Fruit fly (Drosophila melanogaster): Measurements from ENCODE around the gene Kif19A.
A peak's percentile ranks its signal among the peaks of the same experiment; 100 is the strongest.

The Kif19A gene

dm6 chr3R:14088887-14089567, 29.2 kb downstream of the Kif19A start, which contains the start of gene Npc2b (continued):
- TF ChIP-seq Atf-2 (GFP tag; optimal IDR thresholded peaks at IDR 0.05) = peak; percentile 34
- no peak for TF ChIP-seq CG11723 (GFP tag; optimal IDR thresholded peaks at IDR 0.05)
- peak; percentile 43 for TF ChIP-seq CG4617 (GFP tag; optimal IDR thresholded peaks at IDR 0.05; ENCODE audit: borderline replicate concordance)
- no peak for TF ChIP-seq CG7745 (tag; optimal IDR thresholded peaks at IDR 0.05)
- no peak for TF ChIP-seq chm (GFP tag; IDR thresholded peaks at IDR 0.05)
- TF ChIP-seq CG13624 (GFP tag; optimal IDR thresholded peaks at IDR 0.05) = peak; percentile 63
- TF ChIP-seq chif (GFP tag; optimal IDR thresholded peaks at IDR 0.05) = peak; percentile 66 to 69
- TF ChIP-seq mld (GFP tag; IDR thresholded peaks at IDR 0.05; ENCODE audit: partially characterized antibody) = no peak
- TF ChIP-seq Sox102F (GFP tag; optimal IDR thresholded peaks at IDR 0.05) = peak; percentile 62
- peak; percentile 20 for TF ChIP-seq Dad (GFP tag; optimal IDR thresholded peaks at IDR 0.05)
- no peak for TF ChIP-seq lov (optimal IDR thresholded peaks at IDR 0.05)
- TF ChIP-seq lov (GFP tag; IDR thresholded peaks at IDR 0.05) = 0 out of 3 replicates have a peak, but pooled peaks have one; percentile 3
- TF ChIP-seq CG12942 (GFP tag; optimal IDR thresholded peaks at IDR 0.05) = peak; percentile 30
- TF ChIP-seq ems (GFP tag; optimal IDR thresholded peaks at IDR 0.05) = peak; percentile 45
- TF ChIP-seq HmgD (GFP tag; optimal IDR thresholded peaks at IDR 0.05) = peak; percentile 6
- no peak for TF ChIP-seq CG8281 (tag; optimal IDR thresholded peaks at IDR 0.05)
- TF ChIP-seq zfh2 (GFP tag; optimal IDR thresholded peaks at IDR 0.05) = peak; percentile 34
- TF ChIP-seq Deaf1 (tag; optimal IDR thresholded peaks at IDR 0.05) = peak; percentile 23
- TF ChIP-seq CG14441 (GFP tag; IDR thresholded peaks at IDR 0.05) = peak; percentile 20; the same call in 1 of the 2 replicates
- peak; percentile 43 for TF ChIP-seq Camta (GFP tag; optimal IDR thresholded peaks at IDR 0.05)
- no peak for TF ChIP-seq CG15073 (GFP tag; optimal IDR thresholded peaks at IDR 0.05)
- TF ChIP-seq CG12659 (GFP tag; optimal IDR thresholded peaks at IDR 0.05) = peak; percentile 34
- peak; percentile 3 for TF ChIP-seq kni (GFP tag; optimal IDR thresholded peaks at IDR 0.05)
- no peak for TF ChIP-seq HLH4C (GFP tag; IDR thresholded peaks at IDR 0.05; ENCODE audit: partially characterized antibody)
- TF ChIP-seq lmd (GFP tag; IDR thresholded peaks at IDR 0.05) = peak; percentile 40; the same call in 1 of the 2 replicates
- no peak for TF ChIP-seq Doc3 (GFP tag; IDR thresholded peaks at IDR 0.05; ENCODE audit: partially characterized antibody)
- no peak for TF ChIP-seq gce (GFP tag; IDR thresholded peaks at IDR 0.05)
- TF ChIP-seq bbx (GFP tag; IDR thresholded peaks at IDR 0.05; ENCODE audit: partially characterized antibody) = peak; percentile 53; the same call in 1 of the 2 replicates
- TF ChIP-seq tx (GFP tag; optimal IDR thresholded peaks at IDR 0.05) = peak; percentile 15
- TF ChIP-seq twi (tag; optimal IDR thresholded peaks at IDR 0.05) = peak; percentile 2
- TF ChIP-seq danr (GFP tag; IDR thresholded peaks at IDR 0.05) = 0 out of 2 replicates have a peak, but pooled peaks have one; percentile 38
- peak; percentile 7 for TF ChIP-seq Six4 (GFP tag; optimal IDR thresholded peaks at IDR 0.05)
- no peak for TF ChIP-seq CG30020 (tag; optimal IDR thresholded peaks at IDR 0.05)
- no peak for TF ChIP-seq hb (GFP tag; IDR thresholded peaks at IDR 0.05; ENCODE audit: partially characterized antibody)
- no peak for TF ChIP-seq mirr (GFP tag; optimal IDR thresholded peaks at IDR 0.05)
- peak; percentile 68 for TF ChIP-seq CG12391 (tag; optimal IDR thresholded peaks at IDR 0.05)
- TF ChIP-seq Rfx (GFP tag; IDR thresholded peaks at IDR 0.05) = peak; percentile 80
- TF ChIP-seq klu (GFP tag; IDR thresholded peaks at IDR 0.05) = 0 out of 2 replicates have a peak, but pooled peaks have one; percentile 14
- TF ChIP-seq ci (GFP tag; IDR thresholded peaks at IDR 0.05) = peak; percentile 55; the same call in 2 of the 3 replicates
- no peak for TF ChIP-seq ro (GFP tag; IDR thresholded peaks at IDR 0.05)
- TF ChIP-seq ftz-f1 (GFP tag; optimal IDR thresholded peaks at IDR 0.05) = no peak
- TF ChIP-seq MBD-R2 (GFP tag; IDR thresholded peaks at IDR 0.05) = no peak
- TF ChIP-seq CG30431 (GFP tag; optimal IDR thresholded peaks at IDR 0.05) = no peak
- no peak for TF ChIP-seq da (GFP tag; optimal IDR thresholded peaks at IDR 0.05)
- no peak for TF ChIP-seq salm (tag; optimal IDR thresholded peaks at IDR 0.05)
- no peak for TF ChIP-seq CG3995 (GFP tag; optimal IDR thresholded peaks at IDR 0.05)
- no peak for TF ChIP-seq CG1792 (GFP tag; optimal IDR thresholded peaks at IDR 0.05)
- TF ChIP-seq NFAT (GFP tag; IDR thresholded peaks at IDR 0.05) = peak; percentile 43; the same call in 1 of the 2 replicates
- TF ChIP-seq CG11696 (GFP tag; IDR thresholded peaks at IDR 0.05) = no peak
- peak; percentile 68 for TF ChIP-seq CoRest (tag; optimal IDR thresholded peaks at IDR 0.05)
